Worm (Caenorhabditis elegans): ENCODE data around the gene acr-14.
A peak's percentile ranks its signal among the peaks of the same experiment; 100 is the strongest.

acr-14 gene

DNA sequence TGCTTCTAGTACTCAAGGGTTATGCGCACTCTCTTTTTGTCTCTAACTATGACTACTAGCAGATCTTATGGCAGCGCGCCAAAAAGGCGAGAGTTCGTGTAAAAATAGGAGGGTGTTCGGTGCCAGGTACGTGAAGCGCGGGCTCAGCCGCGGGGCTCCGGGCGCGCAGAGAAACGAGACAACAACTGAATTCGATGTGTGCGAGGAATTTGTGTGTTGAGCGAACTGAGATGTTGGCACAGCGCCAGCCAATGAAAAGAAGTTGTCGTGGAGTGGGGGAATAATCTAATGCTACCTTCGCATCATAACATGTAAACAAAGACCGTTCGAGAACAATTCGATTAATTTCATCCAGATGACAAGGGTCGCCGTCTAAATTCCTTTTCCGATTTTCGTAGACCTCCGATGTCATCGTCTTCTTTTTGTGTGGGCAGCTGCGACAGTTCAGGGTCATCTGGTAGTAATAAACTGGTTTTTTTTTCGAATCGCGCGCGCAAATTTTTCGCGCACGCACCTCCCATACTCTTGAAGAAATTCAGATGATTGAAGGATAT, 45.5 kb downstream of the acr-14 start (continued):
- no peak for TF ChIP-seq zip-11 (GFP tag; IDR thresholded peaks at IDR 0.05)
- no peak for TF ChIP-seq fos-1 (tag; optimal IDR thresholded peaks at IDR 0.05)
- peak; percentile 32; the same call in 1 of the 2 replicates for TF ChIP-seq lin-38 (GFP tag; IDR thresholded peaks at IDR 0.05)
- no peak for TF ChIP-seq arid-1 (GFP tag; conservative IDR thresholded peaks at IDR 0.05)
- TF ChIP-seq tag-97 (GFP tag; IDR thresholded peaks at IDR 0.05) = no peak
- TF ChIP-seq nhr-11 (tag; optimal IDR thresholded peaks at IDR 0.05) = peak; percentile 73
- TF ChIP-seq set-16 (GFP tag; IDR thresholded peaks at IDR 0.05) = peak; percentile 69
- no peak for TF ChIP-seq unc-39 (tag; optimal IDR thresholded peaks at IDR 0.05)
- no peak for TF ChIP-seq ZK546.5 (tag; optimal IDR thresholded peaks at IDR 0.05)
- peak; percentile 31 for TF ChIP-seq spr-1 (tag; optimal IDR thresholded peaks at IDR 0.05)
- peak; percentile 35 for TF ChIP-seq mxl-3 (GFP tag; optimal IDR thresholded peaks at IDR 0.05)
- no peak for TF ChIP-seq nhr-10 (tag; optimal IDR thresholded peaks at IDR 0.05)
- TF ChIP-seq mes-2 (tag; optimal IDR thresholded peaks at IDR 0.05; ENCODE audit: poor library complexity, severe bottlenecking) = peak; percentile 43
- peak; percentile 46 to 78 for TF ChIP-seq lsy-2 (tag; optimal IDR thresholded peaks at IDR 0.05)
- no peak for TF ChIP-seq ztf-11 (tag; optimal IDR thresholded peaks at IDR 0.05)
- TF ChIP-seq T20F7.1 (GFP tag; optimal IDR thresholded peaks at IDR 0.05) = no peak
- TF ChIP-seq nhr-76 (tag; optimal IDR thresholded peaks at IDR 0.05) = no peak
- peak in 1 of 2 experiments; percentile 43 for TF ChIP-seq hif-1 (tag; optimal IDR thresholded peaks at IDR 0.05)
- peak; percentile 42 for TF ChIP-seq nhr-25 (tag; optimal IDR thresholded peaks at IDR 0.05; ENCODE audit: borderline replicate concordance, insufficient read depth)
- TF ChIP-seq egl-43 (GFP tag; IDR thresholded peaks at IDR 0.05) = peak; percentile 80
- peak; percentile 9 for TF ChIP-seq nhr-102 (tag; optimal IDR thresholded peaks at IDR 0.05)
- TF ChIP-seq mxl-2 (GFP tag; conservative IDR thresholded peaks at IDR 0.05) = 0 out of 2 replicates have a peak, but pooled peaks have one; percentile 15
- peak; percentile 67 for TF ChIP-seq fkh-10 (GFP tag; optimal IDR thresholded peaks at IDR 0.05)
- peak; percentile 54 for TF ChIP-seq hlh-30 (tag; optimal IDR thresholded peaks at IDR 0.05; ENCODE audit: insufficient read depth)
- TF ChIP-seq daf-16 (GFP tag; optimal IDR thresholded peaks at IDR 0.05) = peak in 1 of 2 experiments; percentile 43
- no peak for TF ChIP-seq daf-16 (tag; optimal IDR thresholded peaks at IDR 0.05)
- peak; percentile 59 for TF ChIP-seq F37D6.2 (tag; optimal IDR thresholded peaks at IDR 0.05)
- TF ChIP-seq rbr-2 (tag; optimal IDR thresholded peaks at IDR 0.05) = peak; percentile 81
- peak; percentile 39; the same call in 1 of the 2 replicates for TF ChIP-seq ceh-20 (GFP tag; IDR thresholded peaks at IDR 0.05)
- TF ChIP-seq mep-1 (tag; optimal IDR thresholded peaks at IDR 0.05) = peak; percentile 25
- no peak for TF ChIP-seq duxl-1 (tag; optimal IDR thresholded peaks at IDR 0.05; ENCODE audit: poor library complexity)
- no peak for TF ChIP-seq ceh-32 (tag; optimal IDR thresholded peaks at IDR 0.05; ENCODE audit: poor library complexity)

DNA sequence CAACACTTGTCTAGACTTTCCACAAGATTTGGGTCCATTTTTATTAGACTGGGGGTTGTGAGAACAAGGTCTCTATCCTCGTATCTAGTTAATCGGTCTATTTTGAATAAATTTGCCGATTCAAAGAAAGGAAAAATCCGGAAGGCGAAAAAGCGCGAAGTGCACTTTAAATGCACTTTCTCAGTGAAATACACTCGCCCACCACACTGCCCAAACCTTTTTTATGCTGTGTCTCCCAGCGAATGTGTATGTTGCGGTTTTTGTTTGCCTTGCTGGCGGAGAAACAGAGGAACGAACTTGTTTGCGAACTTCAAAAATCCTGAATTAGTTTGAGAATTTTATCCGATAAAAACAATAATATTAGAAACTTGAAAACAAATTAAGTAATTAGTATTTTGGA, 46.2 kb downstream of the acr-14 start:
- no peak for TF ChIP-seq madf-9 (GFP tag; conservative IDR thresholded peaks at IDR 0.05)
- TF ChIP-seq saeg-2 (GFP tag; IDR thresholded peaks at IDR 0.05) = peak; percentile 12; the same call in 1 of the 2 replicates
- no peak for TF ChIP-seq ceh-82 (tag; optimal IDR thresholded peaks at IDR 0.05)
- TF ChIP-seq tag-97 (GFP tag; IDR thresholded peaks at IDR 0.05) = no peak
- no peak for TF ChIP-seq lir-3 (tag; optimal IDR thresholded peaks at IDR 0.05)
- no peak for TF ChIP-seq egl-43 (GFP tag; IDR thresholded peaks at IDR 0.05)
- TF ChIP-seq dve-1 (tag; optimal IDR thresholded peaks at IDR 0.05; ENCODE audit: insufficient read depth) = no peak
- no peak for TF ChIP-seq T20F7.1 (GFP tag; optimal IDR thresholded peaks at IDR 0.05)
- TF ChIP-seq mes-2 (tag; optimal IDR thresholded peaks at IDR 0.05; ENCODE audit: poor library complexity, severe bottlenecking) = peak; percentile 44
- peak; percentile 9 for TF ChIP-seq ama-1 (optimal IDR thresholded peaks at IDR 0.05)
- TF ChIP-seq ces-1 (GFP tag; optimal IDR thresholded peaks at IDR 0.05) = no peak
- no peak for TF ChIP-seq spr-3 (GFP tag; optimal IDR thresholded peaks at IDR 0.05)
- TF ChIP-seq nhr-6 (tag; optimal IDR thresholded peaks at IDR 0.05) = no peak
- TF ChIP-seq mep-1 (tag; optimal IDR thresholded peaks at IDR 0.05) = peak; percentile 20

Measured in whole organism, L4 larva.